Fruit fly (Drosophila melanogaster) whole organism, embryonic: Measurements from ENCODE around the gene CG4465.

Experiments
- CG10274 ChIP-seq: fragments of 200-800 bp; sonication (Bioruptor generic); optimal IDR thresholded peaks from 3 replicates; lab custom pipeline; 2017; ENCODE audit warnings: missing biosample characterization, mild to moderate bottlenecking, missing genetic modification characterization
- CG11723 ChIP-seq: fragments of 200-800 bp; sonication (Bioruptor generic); optimal IDR thresholded peaks from 2 replicates; lab custom pipeline; 2017; ENCODE audit warnings: missing biosample characterization, mild to moderate bottlenecking, missing genetic modification characterization
- CG12299 ChIP-seq: fragments of 200-800 bp; sonication (Bioruptor generic); optimal IDR thresholded peaks from 2 replicates; lab custom pipeline; 2018; ENCODE audit warnings: missing biosample characterization, mild to moderate bottlenecking, missing genetic modification characterization
- CG14441 ChIP-seq: fragments of 200-800 bp; sonication (Bioruptor generic); IDR thresholded peaks from 2 replicates; pipeline ENCODE4 v1.3.6; 2022; ENCODE audit warnings: missing biosample characterization, missing genetic modification characterization
- CG14667 ChIP-seq: fragments of 200-800 bp; sonication (Bioruptor generic); IDR thresholded peaks from 2 replicates; pipeline ENCODE4 v1.3.6; 2022; ENCODE audit warnings: missing biosample characterization, missing genetic modification characterization
- CG17829 ChIP-seq: fragments of 200-800 bp; optimal IDR thresholded peaks from 2 replicates; lab custom pipeline; 2019; ENCODE audit warnings: missing biosample characterization, mild to moderate bottlenecking, missing genetic modification characterization, moderate library complexity
- CG18619 ChIP-seq: fragments of 200-800 bp; sonication (Bioruptor generic); optimal IDR thresholded peaks from 3 replicates; lab custom pipeline; 2017; ENCODE audit warnings: missing biosample characterization, mild to moderate bottlenecking, missing genetic modification characterization
- CG31365 ChIP-seq: fragments of 200-800 bp; sonication (Bioruptor generic); optimal IDR thresholded peaks from 2 replicates; lab custom pipeline; 2018; ENCODE audit warnings: missing biosample characterization, mild to moderate bottlenecking, missing genetic modification characterization
- CG34224 ChIP-seq: fragments of 200-800 bp; sonication (Bioruptor generic); IDR thresholded peaks from 3 replicates; pipeline ENCODE4 v1.3.6; 2022; ENCODE audit warnings: missing biosample characterization, missing genetic modification characterization; ENCODE audit not compliant: partially characterized antibody
- CG4328 ChIP-seq: fragments of 200-800 bp; sonication (Bioruptor generic); optimal IDR thresholded peaks from 3 replicates; lab custom pipeline; 2017; ENCODE audit warnings: missing biosample characterization, missing genetic modification reagents, missing genetic modification characterization
- CG4360 ChIP-seq: fragments of 200-800 bp; sonication (Bioruptor generic); IDR thresholded peaks from 2 replicates; pipeline ENCODE4 v1.3.6; 2022; ENCODE audit warnings: missing biosample characterization, missing genetic modification characterization
- CG4404 ChIP-seq: fragments of 200-800 bp; sonication (Bioruptor generic); IDR thresholded peaks from 2 replicates; pipeline ENCODE4 v1.3.6; 2022; ENCODE audit warnings: missing biosample characterization, missing genetic modification characterization
- CG4617 ChIP-seq: fragments of 200-800 bp; sonication (Bioruptor generic); optimal IDR thresholded peaks from 3 replicates; lab custom pipeline; 2016; ENCODE audit warnings: missing biosample characterization, missing genetic modification characterization, borderline replicate concordance
- CG5953 ChIP-seq: fragments of 200-800 bp; sonication (Bioruptor generic); IDR thresholded peaks from 2 replicates; pipeline ENCODE4 v1.3.6; 2022; ENCODE audit warnings: missing biosample characterization, missing genetic modification characterization
- CG6254 ChIP-seq: fragments of 200-800 bp; sonication (Bioruptor generic); optimal IDR thresholded peaks from 3 replicates; lab custom pipeline; 2017; ENCODE audit warnings: mild to moderate bottlenecking, missing biosample characterization, missing genetic modification reagents, missing genetic modification characterization
- CG6654 ChIP-seq: fragments of 200-800 bp; sonication (Bioruptor generic); optimal IDR thresholded peaks from 2 replicates; lab custom pipeline; 2017; ENCODE audit warnings: missing biosample characterization, mild to moderate bottlenecking, missing genetic modification characterization
- CG6765 ChIP-seq: fragments of 200-800 bp; sonication (Bioruptor generic); optimal IDR thresholded peaks from 3 replicates; lab custom pipeline; 2017; ENCODE audit warnings: missing biosample characterization, mild to moderate bottlenecking, missing genetic modification characterization
- CG7556 ChIP-seq: fragments of 200-800 bp; sonication (Bioruptor generic); optimal IDR thresholded peaks from 2 replicates; lab custom pipeline; 2017; ENCODE audit warnings: missing biosample characterization, mild to moderate bottlenecking, missing genetic modification characterization
- CG7963 ChIP-seq: fragments of 200-800 bp; sonication (Bioruptor generic); IDR thresholded peaks from 3 replicates; pipeline ENCODE4 v1.3.6; 2022; ENCODE audit warnings: missing biosample characterization, missing genetic modification characterization; ENCODE audit not compliant: partially characterized antibody
- CG8478 ChIP-seq: fragments of >200 bp; optimal IDR thresholded peaks from 2 replicates; lab custom pipeline; 2018
- CG9817 ChIP-seq: fragments of 200-800 bp; sonication (Bioruptor generic); optimal IDR thresholded peaks from 2 replicates; lab custom pipeline; 2018; ENCODE audit warnings: missing biosample characterization, mild to moderate bottlenecking, missing genetic modification characterization, moderate library complexity
- Camta ChIP-seq: fragments of 200-800 bp; sonication (Bioruptor generic); optimal IDR thresholded peaks from 2 replicates; lab custom pipeline; 2016; ENCODE audit warnings: missing biosample characterization, missing genetic modification characterization
- D19B ChIP-seq: fragments of 200-800 bp; sonication (Bioruptor generic); optimal IDR thresholded peaks from 2 replicates; lab custom pipeline; 2017; ENCODE audit warnings: missing biosample characterization, mild to moderate bottlenecking, missing genetic modification characterization
- Drgx ChIP-seq: fragments of 200-800 bp; sonication (Bioruptor generic); IDR thresholded peaks from 2 replicates; pipeline ENCODE4 v1.3.6; 2022; ENCODE audit warnings: missing biosample characterization, missing genetic modification characterization
- ERR ChIP-seq: fragments of 200-800 bp; sonication (Bioruptor generic); optimal IDR thresholded peaks from 2 replicates; lab custom pipeline; 2016; ENCODE audit warnings: missing biosample characterization, missing genetic modification characterization
- HmgZ ChIP-seq: fragments of 200-800 bp; sonication (Bioruptor generic); optimal IDR thresholded peaks from 2 replicates; lab custom pipeline; 2018; ENCODE audit warnings: missing biosample characterization, mild to moderate bottlenecking, missing genetic modification characterization
- Lhr ChIP-seq: fragments of 200-800 bp; sonication (Bioruptor generic); optimal IDR thresholded peaks from 3 replicates; lab custom pipeline; 2017; ENCODE audit warnings: mild to moderate bottlenecking, missing biosample characterization, missing genetic modification reagents, missing genetic modification characterization
- NC2α ChIP-seq: fragments of 200-800 bp; sonication (Bioruptor generic); optimal IDR thresholded peaks from 2 replicates; lab custom pipeline; 2016; ENCODE audit warnings: missing biosample characterization, missing genetic modification characterization
- Ptx1 ChIP-seq: fragments of 200-800 bp; sonication (Bioruptor generic); IDR thresholded peaks from 2 replicates; pipeline ENCODE4 v1.3.6; 2022; ENCODE audit warnings: missing biosample characterization, missing genetic modification characterization
- Sry-β ChIP-seq: fragments of 200-800 bp; sonication (Bioruptor generic); optimal IDR thresholded peaks from 2 replicates; lab custom pipeline; 2018; ENCODE audit warnings: missing biosample characterization, mild to moderate bottlenecking, missing genetic modification characterization, moderate library complexity
- TFAM ChIP-seq: fragments of 200-800 bp; sonication (Bioruptor generic); optimal IDR thresholded peaks from 2 replicates; lab custom pipeline; 2017; ENCODE audit warnings: missing biosample characterization, missing genetic modification characterization, inconsistent platforms
- ab ChIP-seq: fragments of 200-800 bp; sonication (Bioruptor generic); optimal IDR thresholded peaks from 2 replicates; lab custom pipeline; 2016; ENCODE audit warnings: missing biosample characterization, missing genetic modification characterization
- al ChIP-seq: fragments of 200-800 bp; sonication (Bioruptor generic); IDR thresholded peaks from 2 replicates; pipeline ENCODE4 v1.3.6; 2022; ENCODE audit warnings: missing biosample characterization, missing genetic modification characterization
- br ChIP-seq: fragments of >200 bp; optimal IDR thresholded peaks from 2 replicates; lab custom pipeline; 2017
- cwo ChIP-seq: fragments of 200-800 bp; sonication (Bioruptor generic); optimal IDR thresholded peaks from 3 replicates; lab custom pipeline; 2017; ENCODE audit warnings: missing biosample characterization, missing genetic modification characterization, mild to moderate bottlenecking, moderate library complexity, missing genetic modification reagents
- dmrt11E ChIP-seq: fragments of 200-800 bp; sonication (Bioruptor generic); optimal IDR thresholded peaks from 3 replicates; lab custom pipeline; 2018; ENCODE audit warnings: missing biosample characterization, mild to moderate bottlenecking, missing genetic modification characterization, moderate library complexity
- grn ChIP-seq: fragments of 200-800 bp; sonication (Bioruptor generic); optimal IDR thresholded peaks from 3 replicates; lab custom pipeline; 2017; ENCODE audit warnings: missing biosample characterization, missing genetic modification characterization
- gsb-n ChIP-seq: fragments of 200-800 bp; sonication (Bioruptor generic); optimal IDR thresholded peaks from 3 replicates; lab custom pipeline; 2018; ENCODE audit warnings: missing biosample characterization, mild to moderate bottlenecking, missing genetic modification characterization
- luna ChIP-seq: fragments of 200-800 bp; sonication (Bioruptor generic); optimal IDR thresholded peaks from 2 replicates; lab custom pipeline; 2016; ENCODE audit warnings: missing biosample characterization, missing genetic modification characterization
- nerfin-1 ChIP-seq: fragments of 200-800 bp; sonication (Bioruptor generic); optimal IDR thresholded peaks from 3 replicates; lab custom pipeline; 2019; ENCODE audit warnings: missing biosample characterization, mild to moderate bottlenecking, missing genetic modification characterization, moderate library complexity
- p53 ChIP-seq: fragments of 200-800 bp; sonication (Bioruptor generic); optimal IDR thresholded peaks from 2 replicates; lab custom pipeline; 2016; ENCODE audit warnings: missing biosample characterization, missing genetic modification characterization
- repo ChIP-seq: fragments of 200-800 bp; sonication (Bioruptor generic); optimal IDR thresholded peaks from 2 replicates; lab custom pipeline; 2016; ENCODE audit warnings: missing biosample characterization, missing genetic modification characterization
- schlank ChIP-seq: fragments of 200-800 bp; sonication (Bioruptor generic); optimal IDR thresholded peaks from 2 replicates; lab custom pipeline; 2018; ENCODE audit warnings: missing biosample characterization, mild to moderate bottlenecking, missing genetic modification characterization
- sd ChIP-seq: fragments of 200-800 bp; sonication (Bioruptor generic); optimal IDR thresholded peaks from 3 replicates; lab custom pipeline; 2018; ENCODE audit warnings: missing biosample characterization, mild to moderate bottlenecking, missing genetic modification characterization, moderate library complexity
- sisA ChIP-seq: fragments of 200-800 bp; sonication (Bioruptor generic); IDR thresholded peaks from 2 replicates; pipeline ENCODE4 v1.3.6; 2022; ENCODE audit warnings: missing biosample characterization, missing genetic modification characterization
- so ChIP-seq: fragments of 200-800 bp; sonication (Bioruptor generic); IDR thresholded peaks from 3 replicates; pipeline ENCODE4 v1.3.6; 2022; ENCODE audit warnings: missing biosample characterization, missing genetic modification characterization
- ssp ChIP-seq: fragments of 200-800 bp; sonication (Bioruptor generic); IDR thresholded peaks from 2 replicates; pipeline ENCODE4 v1.3.6; 2022; ENCODE audit warnings: missing biosample characterization, missing genetic modification characterization
- ttk ChIP-seq: fragments of 200-800 bp; sonication (Bioruptor generic); IDR thresholded peaks from 2 replicates; pipeline ENCODE4 v2.1.2; 2022; ENCODE audit warnings: missing biosample characterization, missing genetic modification characterization
- twi ChIP-seq: fragments of 200-800 bp; optimal IDR thresholded peaks from 2 replicates; lab custom pipeline; 2019; ENCODE audit warnings: missing biosample characterization, mild to moderate bottlenecking, missing genetic modification characterization, moderate library complexity
- zen ChIP-seq: fragments of 200-800 bp; sonication (Bioruptor generic); optimal IDR thresholded peaks from 3 replicates; lab custom pipeline; 2018; ENCODE audit warnings: missing biosample characterization, mild to moderate bottlenecking, missing genetic modification characterization, moderate library complexity
- zf30C ChIP-seq: fragments of 200-800 bp; sonication (Bioruptor generic); optimal IDR thresholded peaks from 3 replicates; lab custom pipeline; 2018; ENCODE audit warnings: missing biosample characterization, mild to moderate bottlenecking, missing genetic modification characterization

Gene CG4465

DNA sequence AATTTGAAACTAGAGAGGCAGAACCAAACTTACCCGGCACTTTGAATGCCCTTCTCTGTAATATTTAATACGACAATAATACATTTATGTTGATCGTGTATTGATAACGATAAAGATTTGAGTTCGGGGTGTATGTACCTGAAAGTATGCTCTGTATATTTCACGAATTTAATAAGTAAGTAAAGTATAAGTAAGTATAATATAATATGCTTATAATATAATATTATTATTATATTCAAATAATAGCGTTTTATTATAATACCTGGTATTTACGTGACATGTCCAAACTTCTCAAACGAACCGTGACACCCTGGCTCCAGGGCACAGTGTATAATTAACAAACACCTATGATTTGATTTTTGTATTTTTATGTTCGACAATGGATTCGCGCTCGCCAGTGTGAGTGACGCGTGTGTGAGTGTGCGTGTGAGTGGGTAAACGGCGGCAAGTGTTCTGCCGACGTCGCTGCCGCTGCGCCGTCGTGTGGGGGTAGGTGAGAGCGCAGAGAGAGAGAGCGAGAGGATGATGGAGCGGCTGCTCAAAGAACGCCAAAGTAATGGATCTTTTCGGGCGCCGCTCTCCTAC, 27.9 kb downstream of the CG4465 start (continued):
- TF ChIP-seq luna (GFP tag; lab: Kevin White, UChicago): no peak
- TF ChIP-seq CG6765 (GFP tag; lab: Kevin White, UChicago): peak; percentile 76
- peak; percentile 48 for TF ChIP-seq HmgZ (tag; lab: Kevin White, UChicago)
- TF ChIP-seq CG7556 (GFP tag; lab: Kevin White, UChicago): peak; percentile 81
- TF ChIP-seq grn (GFP tag; lab: Kevin White, UChicago): no peak
- peak; percentile 18 for TF ChIP-seq gsb-n
- TF ChIP-seq CG4404 (GFP tag; lab: Robert Waterston, UW): no peak
- peak; percentile 62 for TF ChIP-seq Ptx1
- no peak; the same call in 2 of the 3 replicates for TF ChIP-seq CG34224 (GFP tag; lab: Robert Waterston, UW)
- no peak for TF ChIP-seq CG7963 (GFP tag; lab: Robert Waterston, UW)
- TF ChIP-seq ssp (GFP tag; lab: Robert Waterston, UW): no peak
- no peak for TF ChIP-seq CG5953
- TF ChIP-seq dmrt11E (tag; lab: Kevin White, UChicago): no peak
- TF ChIP-seq CG4617 (GFP tag; lab: Kevin White, UChicago): no peak
- peak; percentile 59 for TF ChIP-seq CG17829 (tag; lab: Kevin White, UChicago)
- peak; percentile 31 for TF ChIP-seq nerfin-1 (tag; lab: Kevin White, UChicago)
- no peak; the same call in 1 of the 2 replicates for TF ChIP-seq ttk (GFP tag; lab: Robert Waterston, UW)
- TF ChIP-seq CG4360: no peak
- TF ChIP-seq CG12299: peak; percentile 45
- TF ChIP-seq schlank: peak; percentile 45
- peak; percentile 84 for TF ChIP-seq cwo (GFP tag; lab: Kevin White, UChicago)
- TF ChIP-seq Drgx (GFP tag; lab: Robert Waterston, UW): no peak; the same call in 1 of the 2 replicates
- TF ChIP-seq twi: peak; percentile 30
- TF ChIP-seq CG6654 (GFP tag; lab: Kevin White, UChicago): peak; percentile 69
- peak; percentile 6 for TF ChIP-seq CG4328 (GFP tag; lab: Kevin White, UChicago)
- TF ChIP-seq repo (GFP tag; lab: Kevin White, UChicago): no peak
- no peak for TF ChIP-seq CG11723 (GFP tag; lab: Kevin White, UChicago)
- TF ChIP-seq ERR: no peak
- no peak for TF ChIP-seq TFAM (GFP tag; lab: Kevin White, UChicago)
- peak; percentile 50 for TF ChIP-seq CG14441 (GFP tag; lab: Robert Waterston, UW)
- no peak for TF ChIP-seq CG14667 (GFP tag; lab: Robert Waterston, UW)
- no peak for TF ChIP-seq br (lab: Kevin White, UChicago)
- TF ChIP-seq CG6254 (GFP tag; lab: Kevin White, UChicago): peak; percentile 51
- TF ChIP-seq CG18619 (GFP tag; lab: Kevin White, UChicago): peak; percentile 72
- peak; percentile 73 for TF ChIP-seq CG9817
- no peak for TF ChIP-seq NC2α (GFP tag; lab: Kevin White, UChicago)
- TF ChIP-seq Sry-β: no peak
- TF ChIP-seq sisA (GFP tag; lab: Robert Waterston, UW): no peak
- TF ChIP-seq CG8478: no peak
- TF ChIP-seq al (GFP tag; lab: Robert Waterston, UW): peak; percentile 69
- no peak; the same call in 1 of the 3 replicates for TF ChIP-seq so (GFP tag; lab: Robert Waterston, UW)
- TF ChIP-seq p53 (GFP tag; lab: Kevin White, UChicago): no peak
- peak; percentile 40 for TF ChIP-seq zen (tag; lab: Kevin White, UChicago)
- TF ChIP-seq Lhr: no peak
- TF ChIP-seq sd (tag; lab: Kevin White, UChicago): peak; percentile 65
- TF ChIP-seq CG10274: peak; percentile 80
- peak; percentile 82 for TF ChIP-seq D19B (GFP tag; lab: Kevin White, UChicago)
- TF ChIP-seq ab (GFP tag; lab: Kevin White, UChicago): no peak
- TF ChIP-seq Camta (GFP tag; lab: Kevin White, UChicago): no peak
- no peak for TF ChIP-seq CG31365 (tag; lab: Kevin White, UChicago)
- TF ChIP-seq zf30C (GFP tag; lab: Kevin White, UChicago): no peak
